Worm (Caenorhabditis elegans) whole organism, L2 larva: Measurements from ENCODE around the gene jmjd-3.1.
"Not testable (repeated sequence)": the region's sequence is repeated elsewhere in the genome, so short reads cannot be mapped to it uniquely, and the experiment has no call there.

Source experiments
- C34F6.9 ChIP-seq: fragments of 150-350 bp; optimal IDR thresholded peaks from 2 replicates; lab custom pipeline; 2014; ENCODE audit warnings: missing biosample characterization, missing genetic modification characterization
- F13H6.1 ChIP-seq: sonication (generic microtip); optimal IDR thresholded peaks from 2 replicates; lab custom pipeline; 2016; ENCODE audit warnings: missing genetic modification characterization, missing compliant biosample characterization
- R02D3.7 ChIP-seq: fragments of 150-350 bp; optimal IDR thresholded peaks from 2 replicates; lab custom pipeline; 2014; ENCODE audit warnings: missing biosample characterization, missing genetic modification characterization
- ZK546.5 ChIP-seq: sonication (generic microtip); optimal IDR thresholded peaks from 2 replicates; lab custom pipeline; 2017; ENCODE audit warnings: missing biosample characterization, missing genetic modification characterization
- alr-1 ChIP-seq: fragments of 150-350 bp; optimal IDR thresholded peaks from 2 replicates; lab custom pipeline; 2014; ENCODE audit warnings: missing biosample characterization, missing genetic modification characterization
- aly-2 ChIP-seq: fragments of 150-350 bp; optimal IDR thresholded peaks from 2 replicates; lab custom pipeline; 2014; ENCODE audit warnings: missing biosample characterization, missing genetic modification characterization
- ama-1 ChIP-seq: fragments of 150-350 bp; optimal IDR thresholded peaks from 2 replicates; lab custom pipeline; 2018; ENCODE audit warnings: inconsistent platforms
- blmp-1 ChIP-seq: sonication (generic microtip); optimal IDR thresholded peaks from 2 replicates; lab custom pipeline; 2017; ENCODE audit warnings: missing genetic modification characterization, mild to moderate bottlenecking, missing compliant biosample characterization, antibody characterized with exemption, moderate library complexity; ENCODE audit not compliant: insufficient read depth
- ceh-16 ChIP-seq: fragments of 150-350 bp; optimal IDR thresholded peaks from 2 replicates; lab custom pipeline; 2014; ENCODE audit warnings: missing biosample characterization, missing genetic modification characterization
- ceh-82 ChIP-seq: fragments of 150-350 bp; optimal IDR thresholded peaks from 2 replicates; lab custom pipeline; 2014; ENCODE audit warnings: missing biosample characterization, missing genetic modification characterization
- crh-2 ChIP-seq: sonication (generic microtip); optimal IDR thresholded peaks from 2 replicates; lab custom pipeline; 2017; ENCODE audit warnings: missing biosample characterization, missing genetic modification characterization
- dmd-4 ChIP-seq: sonication (generic microtip); optimal IDR thresholded peaks from 2 replicates; lab custom pipeline; 2017; ENCODE audit warnings: missing biosample characterization, missing genetic modification characterization
- egl-27 ChIP-seq: sonication (generic microtip); optimal IDR thresholded peaks from 3 replicates; lab custom pipeline; 2017; ENCODE audit warnings: missing biosample characterization, missing genetic modification reagents, missing genetic modification characterization
- elt-1 ChIP-seq: fragments of 150-350 bp; optimal IDR thresholded peaks from 2 replicates; lab custom pipeline; 2014; ENCODE audit warnings: missing biosample characterization, missing genetic modification characterization
- elt-3 ChIP-seq: sonication (generic microtip); optimal IDR thresholded peaks from 2 replicates; lab custom pipeline; 2017; ENCODE audit warnings: missing biosample characterization, missing genetic modification characterization
- fos-1 ChIP-seq: fragments of 150-350 bp; optimal IDR thresholded peaks from 2 replicates; lab custom pipeline; 2014; ENCODE audit warnings: missing biosample characterization, missing genetic modification characterization
- gmeb-1 ChIP-seq: fragments of 150-350 bp; optimal IDR thresholded peaks from 2 replicates; lab custom pipeline; 2014; ENCODE audit warnings: missing biosample characterization, missing genetic modification characterization
- lin-11 ChIP-seq: fragments of 150-350 bp; sonication (generic microtip); optimal IDR thresholded peaks from 2 replicates; lab custom pipeline; 2014; ENCODE audit warnings: missing biosample characterization, missing genetic modification characterization, inconsistent platforms, mixed read lengths
- lin-13 ChIP-seq: fragments of 150-350 bp; optimal IDR thresholded peaks from 2 replicates; lab custom pipeline; 2014; ENCODE audit warnings: missing biosample characterization, missing genetic modification reagents, missing genetic modification characterization
- lsy-2 ChIP-seq, 2 experiments: fragments of 150-350 bp in 1 of 2; sonication (generic microtip) in 1 of 2; optimal IDR thresholded peaks; 2 replicates each; lab custom pipeline; 2014 to 2017; ENCODE audit warnings: missing biosample characterization in 2 of 2, missing genetic modification characterization in 2 of 2
- mdl-1 ChIP-seq, 2 experiments: fragments of 150-350 bp in 1 of 2; sonication (generic microtip) in 1 of 2; optimal IDR thresholded peaks; 2 replicates each; lab custom pipeline; 2017; ENCODE audit warnings: missing biosample characterization in 2 of 2, missing genetic modification characterization in 2 of 2
- nhr-10 ChIP-seq: sonication (generic microtip); optimal IDR thresholded peaks from 2 replicates; lab custom pipeline; 2017; ENCODE audit warnings: missing biosample characterization, missing genetic modification characterization
- nhr-11 ChIP-seq: fragments of 150-350 bp; optimal IDR thresholded peaks from 2 replicates; lab custom pipeline; 2014; ENCODE audit warnings: missing biosample characterization, missing genetic modification characterization
- nhr-129 ChIP-seq: fragments of 150-350 bp; optimal IDR thresholded peaks from 2 replicates; lab custom pipeline; 2014; ENCODE audit warnings: missing biosample characterization, missing genetic modification characterization
- nhr-21 ChIP-seq: fragments of 150-350 bp; optimal IDR thresholded peaks from 2 replicates; lab custom pipeline; 2014; ENCODE audit warnings: missing biosample characterization, missing genetic modification characterization
- nhr-23 ChIP-seq: fragments of 150-350 bp; optimal IDR thresholded peaks from 2 replicates; lab custom pipeline; 2014; ENCODE audit warnings: missing biosample characterization, missing genetic modification reagents, missing genetic modification characterization
- nhr-237 ChIP-seq: fragments of 150-350 bp; optimal IDR thresholded peaks from 2 replicates; lab custom pipeline; 2014; ENCODE audit warnings: missing biosample characterization, missing genetic modification characterization
- nhr-25 ChIP-seq: fragments of 150-350 bp; sonication (generic microtip); optimal IDR thresholded peaks from 3 replicates; lab custom pipeline; 2014; ENCODE audit warnings: missing biosample characterization, missing genetic modification characterization
- nhr-77 ChIP-seq: fragments of 150-350 bp; optimal IDR thresholded peaks from 2 replicates; lab custom pipeline; 2014; ENCODE audit warnings: missing biosample characterization, missing genetic modification characterization
- peb-1 ChIP-seq: fragments of 150-350 bp; optimal IDR thresholded peaks from 2 replicates; lab custom pipeline; 2014; ENCODE audit warnings: missing biosample characterization, missing genetic modification characterization
- sem-4 ChIP-seq: fragments of 150-350 bp; optimal IDR thresholded peaks from 2 replicates; lab custom pipeline; 2014; ENCODE audit warnings: missing biosample characterization, missing genetic modification reagents, missing genetic modification characterization
- skn-1 ChIP-seq: sonication (generic microtip); optimal IDR thresholded peaks from 2 replicates; lab custom pipeline; 2017; ENCODE audit warnings: missing biosample characterization, missing genetic modification characterization
- sma-3 ChIP-seq: sonication (generic microtip); optimal IDR thresholded peaks from 2 replicates; lab custom pipeline; 2016; ENCODE audit warnings: missing genetic modification reagents, missing genetic modification characterization, missing compliant biosample characterization
- sma-9 ChIP-seq, 2 experiments: fragments of 150-350 bp in 1 of 2; sonication (generic microtip) in 1 of 2; optimal IDR thresholded peaks; 2 replicates each; lab custom pipeline; 2014 to 2016; ENCODE audit warnings: missing genetic modification characterization in 2 of 2, mild to moderate bottlenecking in 1 of 2, missing biosample characterization in 1 of 2, missing compliant biosample characterization in 1 of 2, missing genetic modification reagents in 1 of 2, moderate library complexity in 1 of 2
- unc-39 ChIP-seq: fragments of 150-350 bp; optimal IDR thresholded peaks from 2 replicates; lab custom pipeline; 2014; ENCODE audit warnings: missing biosample characterization, missing genetic modification characterization
- unc-55 ChIP-seq: fragments of 150-350 bp; sonication (generic microtip); optimal IDR thresholded peaks from 3 replicates; lab custom pipeline; 2014; ENCODE audit warnings: missing biosample characterization, missing genetic modification reagents, missing genetic modification characterization
- unc-62 ChIP-seq: fragments of 150-350 bp; optimal IDR thresholded peaks from 2 replicates; lab custom pipeline; 2014; ENCODE audit warnings: missing biosample characterization, missing genetic modification reagents, missing genetic modification characterization
- zag-1 ChIP-seq: fragments of 150-350 bp; optimal IDR thresholded peaks from 2 replicates; lab custom pipeline; 2014; ENCODE audit warnings: missing biosample characterization, missing genetic modification characterization
- ztf-1 ChIP-seq: fragments of 200-800 bp; sonication (Bioruptor generic); conservative IDR thresholded peaks from 2 replicates; pipeline ENCODE4 v1.3.6; 2022; ENCODE audit warnings: missing genetic modification characterization, missing compliant biosample characterization
- ztf-11 ChIP-seq: sonication (generic microtip); optimal IDR thresholded peaks from 2 replicates; lab custom pipeline; 2017; ENCODE audit warnings: missing biosample characterization, missing genetic modification characterization
- ztf-4 ChIP-seq: fragments of 150-350 bp; optimal IDR thresholded peaks from 2 replicates; lab custom pipeline; 2014; ENCODE audit warnings: missing biosample characterization, missing genetic modification characterization

The jmjd-3.1 gene

DNA sequence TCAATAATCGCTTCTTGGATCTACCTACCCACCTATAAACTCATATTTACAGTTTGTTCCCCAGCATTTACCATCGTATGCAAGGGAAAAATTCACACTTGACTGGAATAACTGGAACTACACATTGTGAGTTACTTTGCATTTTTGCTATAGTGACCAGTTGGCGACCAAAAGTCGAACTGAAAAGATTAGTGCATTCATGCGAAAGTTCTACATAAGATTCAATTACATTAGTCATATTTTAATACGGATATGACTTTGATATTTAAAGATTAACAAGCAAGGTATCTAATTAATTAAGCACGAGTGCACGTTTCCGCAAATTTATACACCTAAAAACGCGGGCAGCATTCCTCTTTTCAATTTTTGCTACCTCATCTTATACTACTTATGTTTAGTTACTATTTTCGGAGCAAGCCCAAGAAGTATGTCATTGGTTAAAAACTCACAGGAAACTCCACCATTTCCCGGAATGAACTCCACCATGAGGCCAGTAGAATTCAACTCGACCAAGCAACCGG lies at the start of gene jmjd-3.1:
Gene jmjd-3.1, plus strand, starts transcription at position 51 of the 521 bp plus-strand sequence.
- TF ChIP-seq ZK546.5 (tag; lab: Kevin White, UChicago) (no peak), nhr-77 (tag; lab: Kevin White, UChicago) (no peak), F13H6.1 (no peak), nhr-23 (tag; lab: Kevin White, UChicago) (no peak), ztf-1 (no peak), sma-3 (no peak), unc-39 (tag; lab: Kevin White, UChicago) (no peak), zag-1 (tag; lab: Kevin White, UChicago) (no peak), crh-2 (tag; lab: Kevin White, UChicago) (no peak), nhr-10 (no peak), gmeb-1 (no peak), lsy-2 (tag; optimal IDR thresholded peaks at IDR 0.05; lab: Kevin White, UChicago) (no peak), nhr-21 (tag; lab: Kevin White, UChicago) (no peak), nhr-129 (tag; lab: Kevin White, UChicago) (no peak), unc-55 (no peak), dmd-4 (tag; lab: Kevin White, UChicago) (no peak), C34F6.9 (no peak), elt-3 (tag; lab: Kevin White, UChicago) (no peak)
- TF ChIP-seq, all 48 proteins: peak for 0

DNA sequence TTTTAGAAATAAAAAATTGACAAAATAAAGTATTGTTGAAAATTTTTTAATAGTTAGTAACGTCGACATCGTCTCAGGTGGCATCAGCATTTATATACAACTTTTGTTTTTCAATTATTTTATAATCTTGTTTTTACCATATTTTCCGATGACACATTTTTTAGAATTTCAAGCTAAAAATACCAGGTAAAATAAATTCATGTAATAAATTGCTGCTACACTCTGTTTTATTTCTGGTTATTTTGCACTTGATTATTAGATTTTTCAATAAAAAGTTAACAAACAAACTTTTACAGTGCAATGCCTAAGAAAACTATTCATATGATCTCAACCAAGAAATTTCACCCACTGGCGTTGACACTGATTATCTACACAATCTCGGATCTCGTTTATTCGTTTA lies 49.2 kb upstream of the jmjd-3.1 start, which contains the start of gene C03G5.14:
Gene C03G5.14, plus strand, starts transcription at position 301 of the 400 bp plus-strand sequence.
- TF ChIP-seq nhr-129 (tag; lab: Kevin White, UChicago) (no peak), C34F6.9 (no peak), fos-1 (tag; lab: Kevin White, UChicago) (no peak), unc-55 (no peak), alr-1 (tag; lab: Kevin White, UChicago) (no peak)

DNA sequence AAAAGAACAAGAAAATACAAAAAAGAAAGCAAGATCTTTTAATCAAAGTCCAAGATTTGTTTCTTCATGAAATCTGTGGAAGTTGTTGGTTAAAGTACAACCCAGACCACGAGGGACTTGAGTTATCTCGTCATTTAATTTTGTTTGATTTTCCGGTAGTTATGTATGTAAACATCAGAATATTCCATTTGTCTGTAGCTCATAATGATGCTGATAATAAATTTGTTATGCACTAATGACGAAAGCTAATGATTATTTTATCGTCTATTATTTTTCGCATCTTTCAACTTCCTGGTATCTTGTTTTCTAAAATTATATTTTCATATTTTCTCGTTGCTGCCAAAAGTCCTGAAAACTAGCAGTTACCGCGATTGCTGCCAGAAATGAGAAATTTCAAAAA lies 47.8 kb upstream of the jmjd-3.1 start:
- TF ChIP-seq nhr-129 (tag; lab: Kevin White, UChicago) (no peak), elt-3 (tag; lab: Kevin White, UChicago) (no peak), lin-11 (tag; lab: Kevin White, UChicago) (no peak), dmd-4 (tag; lab: Kevin White, UChicago) (no peak), crh-2 (tag; lab: Kevin White, UChicago) (no peak), C34F6.9 (no peak), ztf-1 (no peak), R02D3.7 (tag; lab: Kevin White, UChicago) (no peak), elt-1 (tag; lab: Kevin White, UChicago) (no peak), ZK546.5 (tag; lab: Kevin White, UChicago) (no peak), ceh-82 (no peak), fos-1 (tag; lab: Kevin White, UChicago) (no peak), sem-4 (no peak), unc-62 (GFP tag; lab: Kevin White, UChicago) (no peak), peb-1 (tag; lab: Kevin White, UChicago) (no peak), skn-1 (tag; lab: Kevin White, UChicago) (no peak), F13H6.1 (no peak), unc-55 (no peak), sma-9 (GFP tag; optimal IDR thresholded peaks at IDR 0.05; lab: Kevin White, UChicago) (no peak), sma-9 (tag; optimal IDR thresholded peaks at IDR 0.05; lab: Kevin White, UChicago) (no peak), ztf-11 (tag; lab: Kevin White, UChicago) (no peak)

DNA sequence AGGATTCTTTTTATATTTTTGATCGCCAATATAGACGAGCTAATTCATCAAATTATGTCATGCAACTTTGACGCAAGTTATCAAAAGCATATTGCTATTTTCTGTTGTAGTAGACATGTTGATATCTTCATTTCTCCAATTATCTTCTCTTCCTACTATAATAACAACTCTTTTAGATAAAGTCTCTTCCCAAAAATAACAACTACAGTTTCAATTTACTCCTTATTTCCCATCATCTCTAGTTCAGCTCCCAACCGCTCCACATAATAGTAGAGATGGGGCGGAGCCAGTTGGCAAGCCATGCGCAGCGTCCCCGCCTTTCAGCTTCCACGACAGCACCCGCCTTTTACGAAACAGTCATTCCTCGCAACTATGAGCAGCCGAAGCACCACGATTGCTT lies 42.9 kb upstream of the jmjd-3.1 start, which contains the start of gene flp-5:
Gene flp-5, plus strand, starts transcription at position 301 of the 400 bp plus-strand sequence.
- no peak for TF ChIP-seq gmeb-1

DNA sequence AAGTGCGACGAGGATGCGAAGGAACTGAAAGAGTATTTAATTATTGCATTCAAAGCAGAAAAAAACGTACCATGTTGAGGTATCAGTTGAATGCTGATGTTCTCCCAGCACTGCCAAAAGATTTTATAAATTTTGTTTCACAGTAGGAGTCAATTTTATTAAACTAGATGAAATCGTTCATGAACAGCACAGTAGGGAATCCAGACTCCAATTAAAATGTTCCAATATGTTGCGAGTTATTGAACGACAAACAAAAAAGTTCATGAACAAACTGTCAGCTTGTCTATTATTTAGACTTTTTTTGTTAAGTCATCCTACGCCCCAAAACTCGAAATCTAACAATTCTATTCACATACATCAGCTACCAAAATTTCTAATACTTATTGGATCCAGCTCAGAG lies 35.8 kb upstream of the jmjd-3.1 start, which contains the start of gene nspc-1:
Gene nspc-1, minus strand, starts transcription at position 101 of the 400 bp plus-strand sequence.
- TF ChIP-seq ceh-16 (tag; lab: Kevin White, UChicago); sem-4; mdl-1 (tag; optimal IDR thresholded peaks at IDR 0.05; lab: Kevin White, UChicago): not testable (repeated sequence)

DNA sequence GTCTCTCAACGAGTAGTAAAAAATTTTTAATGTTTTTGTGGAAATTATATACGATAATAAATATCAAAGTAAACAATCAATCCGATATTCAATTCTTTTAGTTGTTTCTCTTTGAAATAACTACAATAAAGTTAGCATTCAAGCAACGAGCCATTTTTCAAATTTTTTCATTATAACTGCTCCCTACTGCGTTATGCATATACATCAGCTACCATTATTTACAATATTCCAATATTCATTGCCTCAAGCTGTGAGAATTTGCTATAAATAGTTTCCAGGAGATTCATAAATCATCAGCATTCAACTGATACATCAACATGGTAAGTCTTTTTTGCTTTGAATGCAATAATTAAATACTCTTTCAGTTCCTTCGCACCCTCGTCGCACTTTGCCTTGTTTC lies 34.1 kb upstream of the jmjd-3.1 start, which contains the start of gene nspc-3:
Gene nspc-3, plus strand, starts transcription at position 301 of the 400 bp plus-strand sequence.
- TF ChIP-seq ztf-4 (tag; lab: Kevin White, UChicago) (no peak), lin-13 (GFP tag; lab: Kevin White, UChicago) (no peak), aly-2 (tag; lab: Kevin White, UChicago) (no peak), lsy-2 (tag; optimal IDR thresholded peaks at IDR 0.05; lab: Kevin White, UChicago) (no peak), blmp-1 (tag; lab: Kevin White, UChicago) (no peak), ztf-11 (tag; lab: Kevin White, UChicago) (no peak), nhr-10 (no peak), egl-27 (tag; lab: Kevin White, UChicago) (no peak), zag-1 (tag; lab: Kevin White, UChicago) (no peak), alr-1 (tag; lab: Kevin White, UChicago) (no peak), nhr-25 (no peak), sem-4 (no peak), nhr-237 (tag; lab: Kevin White, UChicago) (no peak), elt-1 (tag; lab: Kevin White, UChicago) (no peak), nhr-11 (tag; lab: Kevin White, UChicago) (no peak), ama-1 (no peak)
- TF ChIP-seq, all 48 proteins: peak for 0
